Fruit fly (Drosophila melanogaster) S2 (cell line): ENCODE results near the gene sov.

Experiments used
- CG8478 ChIP-seq: fragments of >200 bp; optimal IDR thresholded peaks from 2 replicates; lab custom pipeline; 2018
- CTCF ChIP-seq, 2 experiments: fragments of >200 bp; optimal IDR thresholded peaks; 2 replicates each; lab custom pipeline; 2018

dm6 chrX:6779609-6780139 is 23.6 kb downstream of the sov start, which contains the start of gene shf:
- TF ChIP-seq CG8478 (lab: Kevin White, UChicago) (no peak), CTCF (optimal IDR thresholded peaks at IDR 0.05; lab: Kevin White, UChicago) (no peak)
